Fruit fly (Drosophila melanogaster): ENCODE data around the gene mub.
A peak's percentile ranks its signal among the peaks of the same experiment; 100 is the strongest.

mub gene

DNA sequence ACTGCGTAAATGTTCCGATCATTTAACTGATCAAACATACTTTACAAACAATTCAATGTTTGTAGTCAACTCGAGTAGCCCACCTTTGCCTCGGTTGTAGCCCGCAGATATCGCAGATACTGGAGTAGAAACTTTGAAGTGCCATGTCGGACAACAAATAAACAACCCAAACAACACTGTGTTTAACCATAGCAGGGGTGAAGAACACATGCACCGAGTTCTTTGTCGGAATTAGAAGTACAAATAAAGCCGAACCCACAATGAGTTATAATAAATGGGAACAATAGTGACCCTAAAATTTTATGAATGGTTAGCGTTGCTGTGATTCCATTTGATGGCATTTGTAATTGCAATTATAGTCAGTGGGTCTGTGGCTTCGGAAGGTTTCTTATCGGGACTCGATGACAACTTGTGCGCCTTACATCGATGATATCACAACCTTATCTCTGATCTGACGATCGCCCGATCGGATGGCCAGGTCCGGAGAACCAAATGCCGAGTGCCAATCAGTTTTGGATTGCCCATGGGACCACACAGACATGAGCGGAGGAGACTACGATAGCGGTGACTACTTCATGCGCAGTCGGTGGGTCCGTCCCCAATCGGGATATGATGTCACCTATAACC, 117.4 kb downstream of the mub start, which contains the start of gene Chs2 (continued):
- TF ChIP-seq TFAM (GFP tag; optimal IDR thresholded peaks at IDR 0.05) (peak; percentile 18), CG1233 (GFP tag; optimal IDR thresholded peaks at IDR 0.05) (peak; percentile 26), CG32772 (GFP tag; IDR thresholded peaks at IDR 0.05) (no peak), CG2202 (tag; optimal IDR thresholded peaks at IDR 0.05) (peak; percentile 79), CG15011 (GFP tag; optimal IDR thresholded peaks at IDR 0.05) (peak; percentile 34), onecut (GFP tag; IDR thresholded peaks at IDR 0.05) (peak; percentile 29; the same call in 1 of the 2 replicates), gem (tag; optimal IDR thresholded peaks at IDR 0.05) (peak; percentile 58), bigmax (GFP tag; optimal IDR thresholded peaks at IDR 0.05) (no peak), CG3726 (GFP tag; IDR thresholded peaks at IDR 0.05) (no peak), wek (GFP tag; optimal IDR thresholded peaks at IDR 0.05) (peak; percentile 19), Doc3 (GFP tag; IDR thresholded peaks at IDR 0.05; ENCODE audit: partially characterized antibody) (no peak), dmrt99B (tag; optimal IDR thresholded peaks at IDR 0.05) (peak; percentile 2), CG9817 (tag; optimal IDR thresholded peaks at IDR 0.05) (no peak), sug (tag; optimal IDR thresholded peaks at IDR 0.05) (peak; percentile 25), run (tag; optimal IDR thresholded peaks at IDR 0.05) (peak; percentile 55), HmgD (GFP tag; optimal IDR thresholded peaks at IDR 0.05) (no peak), dmrt11E (tag; optimal IDR thresholded peaks at IDR 0.05) (peak; percentile 85), CG7372 (GFP tag; IDR thresholded peaks at IDR 0.05) (no peak), Asciz (GFP tag; optimal IDR thresholded peaks at IDR 0.05) (peak; percentile 55), CrebB (tag; optimal IDR thresholded peaks at IDR 0.05) (peak; percentile 22), ara (GFP tag; IDR thresholded peaks at IDR 0.05) (peak; percentile 49; the same call in 1 of the 2 replicates), ken (GFP tag; IDR thresholded peaks at IDR 0.05) (0 out of 3 replicates have a peak, but pooled peaks have one; percentile 26), ase (GFP tag; IDR thresholded peaks at IDR 0.05) (no peak), ap (GFP tag; IDR thresholded peaks at IDR 0.05) (no peak), Adf1 (GFP tag; IDR thresholded peaks at IDR 0.05) (no peak), Xrp1 (GFP tag; IDR thresholded peaks at IDR 0.05) (peak; percentile 66), CG10979 (tag; optimal IDR thresholded peaks at IDR 0.05) (peak; percentile 45), pfk (GFP tag; optimal IDR thresholded peaks at IDR 0.05) (peak; percentile 16), CG12104 (GFP tag; optimal IDR thresholded peaks at IDR 0.05) (peak; percentile 20), pros (GFP tag; optimal IDR thresholded peaks at IDR 0.05) (peak; percentile 16), CG8388 (GFP tag; optimal IDR thresholded peaks at IDR 0.05) (no peak), ac (GFP tag; optimal IDR thresholded peaks at IDR 0.05) (peak; percentile 78), CG14667 (GFP tag; IDR thresholded peaks at IDR 0.05) (no peak), CG34224 (GFP tag; IDR thresholded peaks at IDR 0.05; ENCODE audit: partially characterized antibody) (no peak), Eip74EF (GFP tag; optimal IDR thresholded peaks at IDR 0.05) (no peak), CG12744 (GFP tag; optimal IDR thresholded peaks at IDR 0.05) (no peak), zen (tag; optimal IDR thresholded peaks at IDR 0.05) (peak; percentile 42), tgo (GFP tag; IDR thresholded peaks at IDR 0.05) (no peak), CG2678 (tag; optimal IDR thresholded peaks at IDR 0.05) (peak; percentile 41), CG14965 (GFP tag; optimal IDR thresholded peaks at IDR 0.05; ENCODE audit: borderline replicate concordance) (no peak), vvl (GFP tag; IDR thresholded peaks at IDR 0.05) (no peak), D (optimal IDR thresholded peaks at IDR 0.05) (no peak), D (GFP tag; optimal IDR thresholded peaks at IDR 0.05) (peak; percentile 57), ATbp (GFP tag; optimal IDR thresholded peaks at IDR 0.05) (peak; percentile 4), odd (GFP tag; optimal IDR thresholded peaks at IDR 0.05) (peak; percentile 23), D19A (tag; optimal IDR thresholded peaks at IDR 0.05) (peak; percentile 31), CG17829 (tag; optimal IDR thresholded peaks at IDR 0.05) (peak; percentile 5), CG16863 (GFP tag; optimal IDR thresholded peaks at IDR 0.05) (no peak), fd64A (GFP tag; optimal IDR thresholded peaks at IDR 0.05) (peak; percentile 33), so (GFP tag; IDR thresholded peaks at IDR 0.05) (no peak)

Measured in whole organism, embryonic.